Worm (Caenorhabditis elegans) whole organism, young adult: Measurements from ENCODE around the gene K07C5.2.

Experiments used
- B0019.2 ChIP-seq: fragments of 200-800 bp; sonication (Bioruptor generic); conservative IDR thresholded peaks from 2 replicates; pipeline ENCODE4 v1.3.6; 2022; ENCODE audit warnings: missing genetic modification reagents, missing genetic modification characterization, missing compliant biosample characterization
- K12H6.12 ChIP-seq: fragments of 200-800 bp; sonication (Bioruptor generic); optimal IDR thresholded peaks from 2 replicates; lab custom pipeline; 2018; ENCODE audit warnings: mild to moderate bottlenecking, missing genetic modification characterization, missing compliant biosample characterization
- Y53F4B.3 ChIP-seq: fragments of 200-800 bp; sonication (Bioruptor generic); IDR thresholded peaks from 2 replicates; pipeline ENCODE4 v1.3.6; 2022; ENCODE audit warnings: missing genetic modification reagents, missing genetic modification characterization, missing compliant biosample characterization
- aptf-3 ChIP-seq: fragments of 200-800 bp; sonication (Bioruptor generic); IDR thresholded peaks from 2 replicates; pipeline ENCODE4 v1.3.6; 2022; ENCODE audit warnings: missing genetic modification characterization, missing compliant biosample characterization
- attf-6 ChIP-seq: fragments of 200-800 bp; sonication (Bioruptor generic); IDR thresholded peaks from 2 replicates; pipeline ENCODE4 v1.3.6; 2022; ENCODE audit warnings: missing genetic modification reagents, missing genetic modification characterization, missing compliant biosample characterization
- ccch-3 ChIP-seq: fragments of 200-800 bp; sonication (Bioruptor generic); optimal IDR thresholded peaks from 2 replicates; lab custom pipeline; 2018; ENCODE audit warnings: mild to moderate bottlenecking, missing genetic modification characterization, missing compliant biosample characterization
- cebp-1 ChIP-seq, 2 experiments: fragments of 200-800 bp in 1 of 2; sonication (Bioruptor generic) in 1 of 2; sonication (generic microtip) in 1 of 2; IDR thresholded peaks in 1 of 2; optimal IDR thresholded peaks in 1 of 2; 2 replicates each; pipeline versions ENCODE4 v1.3.6 to Lab custom; 2017 to 2022; ENCODE audit warnings: missing compliant biosample characterization in 2 of 2, missing genetic modification characterization in 2 of 2, mild to moderate bottlenecking in 1 of 2, missing genetic modification reagents in 1 of 2, moderate library complexity in 1 of 2
- gei-17 ChIP-seq: fragments of 200-800 bp; sonication (Bioruptor generic); optimal IDR thresholded peaks from 2 replicates; lab custom pipeline; 2018; ENCODE audit warnings: mild to moderate bottlenecking, missing genetic modification characterization, missing compliant biosample characterization
- lin-26 ChIP-seq: fragments of 200-800 bp; sonication (Bioruptor generic); IDR thresholded peaks from 2 replicates; pipeline ENCODE4 v1.3.6; 2022; ENCODE audit warnings: missing genetic modification reagents, missing genetic modification characterization, missing compliant biosample characterization
- lin-35 ChIP-seq, 3 experiments: fragments of 150-350 bp in 2 of 3; sonication (generic microtip) in 1 of 3; optimal IDR thresholded peaks; 2 replicates each; lab custom pipeline; 2014 to 2018; ENCODE audit warnings: missing biosample characterization in 3 of 3, missing genetic modification characterization in 3 of 3, missing genetic modification reagents in 3 of 3
- lin-40 ChIP-seq: sonication (generic microtip); optimal IDR thresholded peaks from 2 replicates; lab custom pipeline; 2016; ENCODE audit warnings: missing genetic modification characterization, mild to moderate bottlenecking, missing compliant biosample characterization, missing genotype, missing genetic modification reagents
- mes-4 ChIP-seq: sonication (generic microtip); optimal IDR thresholded peaks from 2 replicates; lab custom pipeline; 2016; ENCODE audit warnings: missing genotype, missing genetic modification characterization, missing compliant biosample characterization
- mxl-1 ChIP-seq: sonication (generic microtip); optimal IDR thresholded peaks from 2 replicates; lab custom pipeline; 2016; ENCODE audit warnings: missing genetic modification characterization, missing compliant biosample characterization
- nfya-1 ChIP-seq: sonication (generic microtip); optimal IDR thresholded peaks from 2 replicates; lab custom pipeline; 2017; ENCODE audit warnings: antibody characterized with exemption, missing compliant biosample characterization, missing genetic modification characterization, borderline replicate concordance; ENCODE audit not compliant: insufficient read depth
- nfyb-1 ChIP-seq: fragments of 200-800 bp; sonication (Bioruptor generic); IDR thresholded peaks from 2 replicates; pipeline ENCODE4 v1.3.6; 2022; ENCODE audit warnings: missing genetic modification reagents, missing genetic modification characterization, missing compliant biosample characterization
- pha-4 ChIP-seq: fragments of 150-350 bp; sonication (generic microtip); optimal IDR thresholded peaks from 2 replicates; lab custom pipeline; 2014; ENCODE audit warnings: missing biosample characterization, missing genetic modification reagents, missing genetic modification characterization
- rpc-1 ChIP-seq, 2 experiments: fragments of 150-350 bp in 1 of 2; sonication (generic microtip) in 1 of 2; optimal IDR thresholded peaks; 2 replicates each; lab custom pipeline; 2014 to 2018; ENCODE audit warnings: missing biosample characterization in 1 of 2, missing genetic modification characterization in 1 of 2, missing genetic modification reagents in 1 of 2, missing genotype in 1 of 2
- somi-1 ChIP-seq: fragments of 200-800 bp; sonication (Bioruptor generic); optimal IDR thresholded peaks from 2 replicates; lab custom pipeline; 2018; ENCODE audit warnings: mild to moderate bottlenecking, missing genetic modification characterization, missing compliant biosample characterization
- unc-62 ChIP-seq: fragments of 150-350 bp; optimal IDR thresholded peaks from 2 replicates; lab custom pipeline; 2014; ENCODE audit warnings: missing biosample characterization, missing genetic modification reagents, missing genetic modification characterization
- zfh-2 ChIP-seq: fragments of 200-800 bp; sonication (Bioruptor generic); conservative IDR thresholded peaks from 2 replicates; pipeline ENCODE4 v1.3.6; 2022; ENCODE audit warnings: missing genetic modification reagents, missing genetic modification characterization, missing compliant biosample characterization

K07C5.2 gene

DNA sequence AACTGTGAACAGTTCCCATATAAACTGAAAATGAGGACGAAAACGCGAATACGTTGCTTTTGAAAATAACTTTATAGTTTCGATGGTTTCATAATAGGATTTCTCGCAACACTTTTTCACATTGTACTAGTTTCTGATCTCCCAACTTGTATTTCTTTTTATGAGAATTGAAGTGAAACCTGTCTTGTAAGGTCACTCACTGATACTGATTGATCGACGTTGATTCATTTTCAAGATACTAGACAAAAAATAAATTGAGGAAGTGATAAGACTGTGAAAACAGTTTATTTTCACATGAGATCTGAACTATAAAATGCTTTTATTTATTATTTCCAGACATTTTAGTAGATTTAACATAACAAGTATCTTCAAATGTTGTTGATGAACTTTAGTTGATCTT lies 48.1 kb downstream of the K07C5.2 start:
- TF ChIP-seq K12H6.12 (tag; lab: Kevin White, UChicago) = no peak

DNA sequence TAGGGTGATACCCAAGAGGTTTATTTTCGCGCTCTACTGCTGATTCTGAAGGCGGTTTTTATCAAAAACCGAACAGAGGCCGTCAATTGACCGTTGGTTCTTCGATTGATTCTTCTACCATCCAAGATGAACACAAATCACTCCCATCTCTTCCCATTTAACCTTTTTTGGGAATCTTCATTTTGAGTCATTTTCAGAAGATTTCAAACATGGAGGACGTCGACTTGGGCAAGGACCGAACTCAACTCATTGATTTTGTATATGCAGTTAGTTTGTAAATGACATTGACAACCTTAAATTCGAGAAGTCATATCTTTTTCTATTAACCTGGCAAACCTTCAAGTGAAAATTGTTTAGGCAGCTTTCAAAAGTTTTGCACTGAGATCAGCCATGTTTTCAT lies 49.0 kb downstream of the K07C5.2 start, which contains the start of gene AC3.5:
Gene AC3.5, plus strand, starts transcription at position 210 of the 400 bp plus-strand sequence.
- TF ChIP-seq zfh-2 (GFP tag; lab: Robert Waterston, UW) = no peak
- TF ChIP-seq aptf-3 = no peak
- no peak for TF ChIP-seq lin-35 (GFP tag; optimal IDR thresholded peaks at IDR 0.05; lab: Kevin White, UChicago)
- no peak for TF ChIP-seq ccch-3 (GFP tag; lab: Kevin White, UChicago)
- TF ChIP-seq pha-4 (tag; lab: Kevin White, UChicago) = no peak
- no peak for TF ChIP-seq lin-40
- no peak for TF ChIP-seq nfya-1 (tag; lab: Kevin White, UChicago)
- no peak for TF ChIP-seq rpc-1 (optimal IDR thresholded peaks at IDR 0.05; lab: Kevin White, UChicago)
- TF ChIP-seq rpc-1 (tag; optimal IDR thresholded peaks at IDR 0.05; lab: Kevin White, UChicago) = no peak
- no peak for TF ChIP-seq mxl-1 (tag; lab: Kevin White, UChicago)
- TF ChIP-seq mes-4 (tag; lab: Kevin White, UChicago) = no peak
- TF ChIP-seq unc-62 (GFP tag; lab: Kevin White, UChicago) = no peak
- TF ChIP-seq somi-1 = no peak
- no peak for TF ChIP-seq attf-6
- TF ChIP-seq Y53F4B.3 (GFP tag; lab: Robert Waterston, UW) = no peak
- TF ChIP-seq cebp-1 (GFP tag; IDR thresholded peaks at IDR 0.05; lab: Robert Waterston, UW) = no peak
- no peak for TF ChIP-seq cebp-1 (tag; optimal IDR thresholded peaks at IDR 0.05; lab: Kevin White, UChicago)
- TF ChIP-seq lin-26 (GFP tag; lab: Robert Waterston, UW) = no peak
- TF ChIP-seq gei-17 = no peak
- no peak for TF ChIP-seq B0019.2
- no peak for TF ChIP-seq nfyb-1 (GFP tag; lab: Robert Waterston, UW)
